In genomic region chrX:16640260-16641100, dm6 we compare ENCODE assay signal across 1 fruit fly cellular context.
TF ChIP-seq lines count a peak whose summit lies in the region.

Gene SNRPG, minus strand, starts transcription at chrX:16640419.
Gene mthl1, plus strand, starts transcription at chrX:16640968.

TF ChIP-seq in whole organism, embryonic, 481 proteins besides CTCF, POLR2A, EP300 and RAD21 (continued from another document and continues in another):
- peak; percentile 35 for TF ChIP-seq cwo (GFP tag; optimal IDR thresholded peaks at IDR 0.05; lab: Kevin White, UChicago)
- peak; percentile 68 for TF ChIP-seq mam (GFP tag; optimal IDR thresholded peaks at IDR 0.05; lab: Kevin White, UChicago)
- peak; percentile 64 for TF ChIP-seq Atf3 (GFP tag; optimal IDR thresholded peaks at IDR 0.05; lab: Kevin White, UChicago)
- TF ChIP-seq CG14860 (GFP tag; IDR thresholded peaks at IDR 0.05; lab: Robert Waterston, UW; ENCODE audit: partially characterized antibody): peak; percentile 47; the same call in 1 of the 3 replicates
- TF ChIP-seq CG14710 (tag; optimal IDR thresholded peaks at IDR 0.05; lab: Kevin White, UChicago): peak; percentile 100
- TF ChIP-seq YL-1 (GFP tag; optimal IDR thresholded peaks at IDR 0.05; lab: Kevin White, UChicago): peak; percentile 56
- TF ChIP-seq abd-A (tag; optimal IDR thresholded peaks at IDR 0.05; lab: Kevin White, UChicago): no peak
- TF ChIP-seq hkb (optimal IDR thresholded peaks at IDR 0.05; lab: Kevin White, UChicago): peak; percentile 11
- peak; percentile 82 for TF ChIP-seq hkb (GFP tag; IDR thresholded peaks at IDR 0.05; lab: Robert Waterston, UW)
- TF ChIP-seq CG1832 (GFP tag; optimal IDR thresholded peaks at IDR 0.05; lab: Kevin White, UChicago): no peak
- TF ChIP-seq nmo (GFP tag; optimal IDR thresholded peaks at IDR 0.05; lab: Kevin White, UChicago): peak; percentile 57
- TF ChIP-seq CG6854 (GFP tag; optimal IDR thresholded peaks at IDR 0.05; lab: Kevin White, UChicago): no peak
- TF ChIP-seq E2f1 (GFP tag; IDR thresholded peaks at IDR 0.05; lab: Robert Waterston, UW): peak; percentile 94
- TF ChIP-seq Drgx (GFP tag; IDR thresholded peaks at IDR 0.05; lab: Robert Waterston, UW): peak; percentile 88
- peak; percentile 70 for TF ChIP-seq Dad (GFP tag; optimal IDR thresholded peaks at IDR 0.05; lab: Kevin White, UChicago)
- TF ChIP-seq CG3726 (GFP tag; IDR thresholded peaks at IDR 0.05; lab: Robert Waterston, UW): peak; percentile 91
- TF ChIP-seq slou (GFP tag; optimal IDR thresholded peaks at IDR 0.05; lab: Kevin White, UChicago): peak; percentile 74
- TF ChIP-seq CG10321 (GFP tag; IDR thresholded peaks at IDR 0.05; lab: Robert Waterston, UW): no peak
- TF ChIP-seq chinmo (GFP tag; IDR thresholded peaks at IDR 0.05; lab: Robert Waterston, UW; ENCODE audit: partially characterized antibody): peak; percentile 72; the same call in 2 of the 4 replicates
- peak; percentile 91 for TF ChIP-seq H15 (GFP tag; IDR thresholded peaks at IDR 0.05; lab: Robert Waterston, UW)
- TF ChIP-seq en (GFP tag; optimal IDR thresholded peaks at IDR 0.05; lab: Kevin White, UChicago): no peak
- peak; percentile 70 for TF ChIP-seq CG18599 (GFP tag; optimal IDR thresholded peaks at IDR 0.05; lab: Kevin White, UChicago)
- no peak for TF ChIP-seq btn (GFP tag; optimal IDR thresholded peaks at IDR 0.05; lab: Kevin White, UChicago)
- no peak for TF ChIP-seq crc (GFP tag; optimal IDR thresholded peaks at IDR 0.05; lab: Kevin White, UChicago)
- no peak for TF ChIP-seq CG2202 (tag; optimal IDR thresholded peaks at IDR 0.05; lab: Kevin White, UChicago)
- TF ChIP-seq sug (tag; optimal IDR thresholded peaks at IDR 0.05; lab: Kevin White, UChicago): peak; percentile 43
- TF ChIP-seq CG1792 (GFP tag; optimal IDR thresholded peaks at IDR 0.05; lab: Kevin White, UChicago): peak; percentile 41
- TF ChIP-seq klu (GFP tag; IDR thresholded peaks at IDR 0.05; lab: Robert Waterston, UW): peak; percentile 89
- peak; percentile 74 for TF ChIP-seq CG10209 (GFP tag; optimal IDR thresholded peaks at IDR 0.05; lab: Kevin White, UChicago)
- TF ChIP-seq yki (optimal IDR thresholded peaks at IDR 0.05; lab: Kevin White, UChicago): no peak
- peak; percentile 82 for TF ChIP-seq Dek (tag; optimal IDR thresholded peaks at IDR 0.05; lab: Kevin White, UChicago)
- peak; percentile 74 for TF ChIP-seq CG15269 (tag; optimal IDR thresholded peaks at IDR 0.05; lab: Kevin White, UChicago)
- TF ChIP-seq CG31441 (GFP tag; IDR thresholded peaks at IDR 0.05; lab: Robert Waterston, UW): peak; percentile 74
- peak; percentile 14; the same call in 1 of the 3 replicates for TF ChIP-seq CG7963 (GFP tag; IDR thresholded peaks at IDR 0.05; lab: Robert Waterston, UW; ENCODE audit: partially characterized antibody)
- TF ChIP-seq luna (GFP tag; optimal IDR thresholded peaks at IDR 0.05; lab: Kevin White, UChicago): no peak
- TF ChIP-seq CG8089 (GFP tag; optimal IDR thresholded peaks at IDR 0.05; lab: Kevin White, UChicago): peak; percentile 34
- peak; percentile 63 for TF ChIP-seq CG14050 (GFP tag; IDR thresholded peaks at IDR 0.05; lab: Robert Waterston, UW)
- TF ChIP-seq Jarid2 (GFP tag; optimal IDR thresholded peaks at IDR 0.05; lab: Kevin White, UChicago): peak; percentile 95
- TF ChIP-seq Myb (GFP tag; optimal IDR thresholded peaks at IDR 0.05; lab: Kevin White, UChicago): peak; percentile 43
- peak; percentile 75 for TF ChIP-seq knrl (GFP tag; IDR thresholded peaks at IDR 0.05; lab: Robert Waterston, UW; ENCODE audit: partially characterized antibody)
- TF ChIP-seq CG31365 (tag; optimal IDR thresholded peaks at IDR 0.05; lab: Kevin White, UChicago): peak; percentile 15
- TF ChIP-seq CG10431 (GFP tag; optimal IDR thresholded peaks at IDR 0.05; lab: Kevin White, UChicago): peak; percentile 10
- peak; percentile 71 for TF ChIP-seq CG1233 (GFP tag; optimal IDR thresholded peaks at IDR 0.05; lab: Kevin White, UChicago)
- peak; percentile 45 for TF ChIP-seq stwl (tag; optimal IDR thresholded peaks at IDR 0.05; lab: Kevin White, UChicago)
- TF ChIP-seq pum (GFP tag; optimal IDR thresholded peaks at IDR 0.05; lab: Kevin White, UChicago): peak; percentile 85
- no peak for TF ChIP-seq ash1 (GFP tag; optimal IDR thresholded peaks at IDR 0.05; lab: Kevin White, UChicago)
- TF ChIP-seq CG6272 (GFP tag; IDR thresholded peaks at IDR 0.05; lab: Robert Waterston, UW): peak; percentile 90
- TF ChIP-seq slp2 (GFP tag; optimal IDR thresholded peaks at IDR 0.05; lab: Kevin White, UChicago): peak; percentile 1
- no peak for TF ChIP-seq scrt (GFP tag; optimal IDR thresholded peaks at IDR 0.05; lab: Kevin White, UChicago)
- TF ChIP-seq nerfin-2 (GFP tag; IDR thresholded peaks at IDR 0.05; lab: Robert Waterston, UW; ENCODE audit: partially characterized antibody): no peak
- no peak for TF ChIP-seq Kr (GFP tag; optimal IDR thresholded peaks at IDR 0.05; lab: Kevin White, UChicago)
- TF ChIP-seq bowl (GFP tag; IDR thresholded peaks at IDR 0.05; lab: Robert Waterston, UW): peak; percentile 72; the same call in 1 of the 2 replicates
- TF ChIP-seq CG7271 (tag; optimal IDR thresholded peaks at IDR 0.05; lab: Kevin White, UChicago): no peak
- TF ChIP-seq CG1603 (tag; optimal IDR thresholded peaks at IDR 0.05; lab: Kevin White, UChicago): peak; percentile 79
- peak; percentile 45 for TF ChIP-seq pfk (GFP tag; optimal IDR thresholded peaks at IDR 0.05; lab: Kevin White, UChicago)
- TF ChIP-seq oc (tag; optimal IDR thresholded peaks at IDR 0.05; lab: Kevin White, UChicago): no peak
- TF ChIP-seq Atf6 (GFP tag; IDR thresholded peaks at IDR 0.05; lab: Robert Waterston, UW): peak; percentile 84
- no peak for TF ChIP-seq Tbp (GFP tag; optimal IDR thresholded peaks at IDR 0.05; lab: Kevin White, UChicago)
- TF ChIP-seq cas (GFP tag; IDR thresholded peaks at IDR 0.05; lab: Robert Waterston, UW): peak; percentile 63; the same call in 1 of the 2 replicates
- TF ChIP-seq al (GFP tag; IDR thresholded peaks at IDR 0.05; lab: Robert Waterston, UW): peak; percentile 92
- TF ChIP-seq kay (GFP tag; optimal IDR thresholded peaks at IDR 0.05; lab: Kevin White, UChicago): peak; percentile 29
- TF ChIP-seq Nf-YB (GFP tag; optimal IDR thresholded peaks at IDR 0.05; lab: Kevin White, UChicago): no peak
- TF ChIP-seq CG30431 (GFP tag; optimal IDR thresholded peaks at IDR 0.05; lab: Kevin White, UChicago): peak; percentile 78
- peak; percentile 61; the same call in 1 of the 2 replicates for TF ChIP-seq Nf-YA (GFP tag; IDR thresholded peaks at IDR 0.05; lab: Robert Waterston, UW)
- peak; percentile 95 for TF ChIP-seq row (GFP tag; IDR thresholded peaks at IDR 0.05; lab: Robert Waterston, UW)
- peak; percentile 85 for TF ChIP-seq CG17612 (GFP tag; IDR thresholded peaks at IDR 0.05; lab: Robert Waterston, UW)
- TF ChIP-seq CG12659 (GFP tag; optimal IDR thresholded peaks at IDR 0.05; lab: Kevin White, UChicago): peak; percentile 86
- peak; percentile 95 for TF ChIP-seq zfh1 (GFP tag; IDR thresholded peaks at IDR 0.05; lab: Robert Waterston, UW)
- TF ChIP-seq hth (optimal IDR thresholded peaks at IDR 0.05; lab: Kevin White, UChicago): no peak
- no peak for TF ChIP-seq pita (GFP tag; optimal IDR thresholded peaks at IDR 0.05; lab: Kevin White, UChicago)
- peak; percentile 95 for TF ChIP-seq lmd (GFP tag; IDR thresholded peaks at IDR 0.05; lab: Robert Waterston, UW)
- no peak for TF ChIP-seq CG17568 (GFP tag; optimal IDR thresholded peaks at IDR 0.05; lab: Kevin White, UChicago)
- peak; percentile 45 for TF ChIP-seq sd (tag; optimal IDR thresholded peaks at IDR 0.05; lab: Kevin White, UChicago)
- TF ChIP-seq Rfx (GFP tag; IDR thresholded peaks at IDR 0.05; lab: Robert Waterston, UW): peak; percentile 96
- TF ChIP-seq Doc3 (GFP tag; IDR thresholded peaks at IDR 0.05; lab: Robert Waterston, UW; ENCODE audit: partially characterized antibody): peak; percentile 56
- peak; percentile 92 for TF ChIP-seq CG3847 (GFP tag; IDR thresholded peaks at IDR 0.05; lab: Robert Waterston, UW)
- TF ChIP-seq NfI (GFP tag; optimal IDR thresholded peaks at IDR 0.05; lab: Kevin White, UChicago): peak; percentile 79
- TF ChIP-seq grn (GFP tag; optimal IDR thresholded peaks at IDR 0.05; lab: Kevin White, UChicago): peak; percentile 12
- TF ChIP-seq CG12219 (GFP tag; optimal IDR thresholded peaks at IDR 0.05; lab: Kevin White, UChicago): peak; percentile 23
- TF ChIP-seq seq (GFP tag; IDR thresholded peaks at IDR 0.05; lab: Robert Waterston, UW): peak; percentile 81
- no peak for TF ChIP-seq Neu2 (GFP tag; optimal IDR thresholded peaks at IDR 0.05; lab: Kevin White, UChicago; ENCODE audit: borderline replicate concordance)
- peak; percentile 24 for TF ChIP-seq mirr (GFP tag; optimal IDR thresholded peaks at IDR 0.05; lab: Kevin White, UChicago)
- TF ChIP-seq CG11504 (tag; optimal IDR thresholded peaks at IDR 0.05; lab: Kevin White, UChicago): peak; percentile 74
- TF ChIP-seq Dp (GFP tag; optimal IDR thresholded peaks at IDR 0.05; lab: Kevin White, UChicago): peak; percentile 62
- TF ChIP-seq HHEX (GFP tag; optimal IDR thresholded peaks at IDR 0.05; lab: Kevin White, UChicago): peak; percentile 55
- TF ChIP-seq Chrac-16 (GFP tag; optimal IDR thresholded peaks at IDR 0.05; lab: Kevin White, UChicago): peak; percentile 87
- 0 out of 3 replicates have a peak, but pooled peaks have one; percentile 16 for TF ChIP-seq z (GFP tag; IDR thresholded peaks at IDR 0.05; lab: Robert Waterston, UW)
- peak; percentile 59 for TF ChIP-seq B-H2 (GFP tag; optimal IDR thresholded peaks at IDR 0.05; lab: Kevin White, UChicago)
- no peak for TF ChIP-seq eve (GFP tag; optimal IDR thresholded peaks at IDR 0.05; lab: Kevin White, UChicago)
- peak; percentile 24 for TF ChIP-seq CG6654 (GFP tag; optimal IDR thresholded peaks at IDR 0.05; lab: Kevin White, UChicago)
- no peak for TF ChIP-seq CG8281 (tag; optimal IDR thresholded peaks at IDR 0.05; lab: Kevin White, UChicago)
- TF ChIP-seq ab (GFP tag; optimal IDR thresholded peaks at IDR 0.05; lab: Kevin White, UChicago): peak; percentile 55
- no peak for TF ChIP-seq TFAM (GFP tag; optimal IDR thresholded peaks at IDR 0.05; lab: Kevin White, UChicago)
- peak; percentile 49 for TF ChIP-seq CG3407 (GFP tag; optimal IDR thresholded peaks at IDR 0.05; lab: Kevin White, UChicago)
- TF ChIP-seq Doc2 (GFP tag; IDR thresholded peaks at IDR 0.05; lab: Robert Waterston, UW): peak; percentile 53; the same call in 1 of the 2 replicates
- TF ChIP-seq Aef1 (GFP tag; IDR thresholded peaks at IDR 0.05; lab: Robert Waterston, UW): peak; percentile 95
- peak; percentile 77 for TF ChIP-seq C15 (GFP tag; IDR thresholded peaks at IDR 0.05; lab: Robert Waterston, UW)
- TF ChIP-seq CG11696 (GFP tag; IDR thresholded peaks at IDR 0.05; lab: Robert Waterston, UW): peak; percentile 76
- peak; percentile 46 for TF ChIP-seq Nf-YC (tag; optimal IDR thresholded peaks at IDR 0.05; lab: Kevin White, UChicago)
- no peak for TF ChIP-seq Lpt (GFP tag; optimal IDR thresholded peaks at IDR 0.05; lab: Kevin White, UChicago)
- peak; percentile 94 for TF ChIP-seq esg (GFP tag; conservative IDR thresholded peaks at IDR 0.05; lab: Robert Waterston, UW)
- peak; percentile 84 for TF ChIP-seq Ada2b (GFP tag; IDR thresholded peaks at IDR 0.05; lab: Robert Waterston, UW)
- TF ChIP-seq vvl (GFP tag; IDR thresholded peaks at IDR 0.05; lab: Robert Waterston, UW): peak; percentile 94
- no peak for TF ChIP-seq nau (GFP tag; optimal IDR thresholded peaks at IDR 0.05; lab: Kevin White, UChicago)
- TF ChIP-seq CG12155 (GFP tag; optimal IDR thresholded peaks at IDR 0.05; lab: Kevin White, UChicago): peak; percentile 81
- TF ChIP-seq CG7745 (tag; optimal IDR thresholded peaks at IDR 0.05; lab: Kevin White, UChicago): no peak
- no peak for TF ChIP-seq Hand (GFP tag; optimal IDR thresholded peaks at IDR 0.05; lab: Kevin White, UChicago)
- peak; percentile 95 for TF ChIP-seq CG32772 (GFP tag; IDR thresholded peaks at IDR 0.05; lab: Robert Waterston, UW)
- TF ChIP-seq dan (GFP tag; IDR thresholded peaks at IDR 0.05; lab: Robert Waterston, UW): peak; percentile 61; the same call in 1 of the 2 replicates
- TF ChIP-seq CG31388 (GFP tag; optimal IDR thresholded peaks at IDR 0.05; lab: Kevin White, UChicago): peak; percentile 68
- peak; percentile 29 for TF ChIP-seq zf30C (GFP tag; optimal IDR thresholded peaks at IDR 0.05; lab: Kevin White, UChicago)
- peak; percentile 77 for TF ChIP-seq CG10959 (GFP tag; IDR thresholded peaks at IDR 0.05; lab: Robert Waterston, UW)
- peak; percentile 96 for TF ChIP-seq CG34422 (GFP tag; IDR thresholded peaks at IDR 0.05; lab: Robert Waterston, UW)
- TF ChIP-seq CG14441 (GFP tag; IDR thresholded peaks at IDR 0.05; lab: Robert Waterston, UW): peak; percentile 96
- TF ChIP-seq CG4328 (GFP tag; optimal IDR thresholded peaks at IDR 0.05; lab: Kevin White, UChicago): peak; percentile 32
- peak; percentile 81 for TF ChIP-seq her (GFP tag; optimal IDR thresholded peaks at IDR 0.05; lab: Kevin White, UChicago)
- peak; percentile 67 for TF ChIP-seq grau (tag; optimal IDR thresholded peaks at IDR 0.05; lab: Kevin White, UChicago)
- peak; percentile 89 for TF ChIP-seq HLH54F (GFP tag; optimal IDR thresholded peaks at IDR 0.05; lab: Kevin White, UChicago)
- peak; percentile 94 for TF ChIP-seq ase (GFP tag; IDR thresholded peaks at IDR 0.05; lab: Robert Waterston, UW)
- TF ChIP-seq br (optimal IDR thresholded peaks at IDR 0.05; lab: Kevin White, UChicago): no peak
- TF ChIP-seq CG11560 (tag; IDR thresholded peaks at IDR 0.05; lab: Robert Waterston, UW): peak; percentile 85; the same call in 2 of the 3 replicates
- TF ChIP-seq CG5245 (GFP tag; optimal IDR thresholded peaks at IDR 0.05; lab: Kevin White, UChicago): peak; percentile 57
- TF ChIP-seq gce (GFP tag; IDR thresholded peaks at IDR 0.05; lab: Robert Waterston, UW): peak; percentile 77; the same call in 2 of the 3 replicates
- no peak for TF ChIP-seq CG8478 (optimal IDR thresholded peaks at IDR 0.05; lab: Kevin White, UChicago)
- peak; percentile 94 for TF ChIP-seq Dbx (GFP tag; IDR thresholded peaks at IDR 0.05; lab: Robert Waterston, UW)
- TF ChIP-seq Fer2 (tag; optimal IDR thresholded peaks at IDR 0.05; lab: Kevin White, UChicago): peak; percentile 66
- peak; percentile 59 for TF ChIP-seq Bteb2 (GFP tag; optimal IDR thresholded peaks at IDR 0.05; lab: Kevin White, UChicago)
- 0 out of 2 replicates have a peak, but pooled peaks have one; percentile 64 for TF ChIP-seq aop (GFP tag; IDR thresholded peaks at IDR 0.05; lab: Robert Waterston, UW)
- no peak for TF ChIP-seq h (optimal IDR thresholded peaks at IDR 0.05; lab: Kevin White, UChicago)
- TF ChIP-seq CG18619 (GFP tag; optimal IDR thresholded peaks at IDR 0.05; lab: Kevin White, UChicago): peak; percentile 74
- peak; percentile 63 for TF ChIP-seq CG18262 (tag; optimal IDR thresholded peaks at IDR 0.05; lab: Kevin White, UChicago)
